Worm (Caenorhabditis elegans): Measurements from ENCODE around the gene C34F11.8.

C34F11.8 gene

DNA sequence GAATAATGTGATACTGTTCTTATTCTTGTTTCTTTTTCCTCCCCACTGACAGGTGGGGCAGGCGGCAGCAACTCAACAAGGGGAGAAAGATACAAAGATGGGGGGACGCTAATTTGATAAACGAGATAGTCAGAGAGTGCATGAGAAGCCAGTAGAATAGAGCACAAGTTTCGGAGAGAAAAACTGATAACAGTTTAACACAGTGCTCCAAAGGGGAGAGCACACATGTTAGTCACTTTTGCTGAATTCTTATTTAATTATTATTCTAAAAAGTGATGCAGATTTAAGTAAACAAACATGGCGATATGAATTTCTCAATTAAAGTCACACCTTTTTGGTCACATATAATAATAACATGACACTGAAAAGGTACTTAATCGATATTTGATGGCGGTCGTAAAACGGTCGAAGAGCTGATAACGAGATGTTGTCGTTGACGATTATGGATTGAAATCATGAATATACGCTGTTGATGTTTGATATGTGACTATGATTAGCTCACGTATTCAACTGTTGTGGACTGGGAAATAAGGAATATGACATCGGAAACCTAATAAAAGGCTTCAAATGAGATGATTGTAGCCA lies 24.7 kb downstream of the C34F11.8 start (continued):
- peak; percentile 43; the same call in 1 of the 2 replicates for TF ChIP-seq pha-4 (GFP tag; IDR thresholded peaks at IDR 0.05)
- TF ChIP-seq pha-4 (tag; optimal IDR thresholded peaks at IDR 0.05) = no peak
- no peak for TF ChIP-seq Y5F2A.4 (GFP tag; optimal IDR thresholded peaks at IDR 0.05)
- peak; percentile 76 for TF ChIP-seq dve-1 (tag; optimal IDR thresholded peaks at IDR 0.05; ENCODE audit: insufficient read depth)
- peak; percentile 79 for TF ChIP-seq nhr-28 (tag; optimal IDR thresholded peaks at IDR 0.05)
- no peak for TF ChIP-seq skn-1 (tag; optimal IDR thresholded peaks at IDR 0.05)
- peak; percentile 57 for TF ChIP-seq nhr-77 (tag; optimal IDR thresholded peaks at IDR 0.05)
- no peak for TF ChIP-seq lin-39 (tag; optimal IDR thresholded peaks at IDR 0.05)
- TF ChIP-seq madf-9 (GFP tag; conservative IDR thresholded peaks at IDR 0.05) = no peak
- no peak for TF ChIP-seq Y75B8A.6 (GFP tag; IDR thresholded peaks at IDR 0.05)
- no peak for TF ChIP-seq D1046.2 (GFP tag; IDR thresholded peaks at IDR 0.05)
- no peak for TF ChIP-seq ztf-7 (tag; optimal IDR thresholded peaks at IDR 0.05)
- TF ChIP-seq aly-2 (tag; optimal IDR thresholded peaks at IDR 0.05) = no peak
- no peak for TF ChIP-seq daf-19 (GFP tag; conservative IDR thresholded peaks at IDR 0.05)
- TF ChIP-seq mes-2 (tag; optimal IDR thresholded peaks at IDR 0.05; ENCODE audit: poor library complexity, severe bottlenecking) = peak; percentile 14

DNA sequence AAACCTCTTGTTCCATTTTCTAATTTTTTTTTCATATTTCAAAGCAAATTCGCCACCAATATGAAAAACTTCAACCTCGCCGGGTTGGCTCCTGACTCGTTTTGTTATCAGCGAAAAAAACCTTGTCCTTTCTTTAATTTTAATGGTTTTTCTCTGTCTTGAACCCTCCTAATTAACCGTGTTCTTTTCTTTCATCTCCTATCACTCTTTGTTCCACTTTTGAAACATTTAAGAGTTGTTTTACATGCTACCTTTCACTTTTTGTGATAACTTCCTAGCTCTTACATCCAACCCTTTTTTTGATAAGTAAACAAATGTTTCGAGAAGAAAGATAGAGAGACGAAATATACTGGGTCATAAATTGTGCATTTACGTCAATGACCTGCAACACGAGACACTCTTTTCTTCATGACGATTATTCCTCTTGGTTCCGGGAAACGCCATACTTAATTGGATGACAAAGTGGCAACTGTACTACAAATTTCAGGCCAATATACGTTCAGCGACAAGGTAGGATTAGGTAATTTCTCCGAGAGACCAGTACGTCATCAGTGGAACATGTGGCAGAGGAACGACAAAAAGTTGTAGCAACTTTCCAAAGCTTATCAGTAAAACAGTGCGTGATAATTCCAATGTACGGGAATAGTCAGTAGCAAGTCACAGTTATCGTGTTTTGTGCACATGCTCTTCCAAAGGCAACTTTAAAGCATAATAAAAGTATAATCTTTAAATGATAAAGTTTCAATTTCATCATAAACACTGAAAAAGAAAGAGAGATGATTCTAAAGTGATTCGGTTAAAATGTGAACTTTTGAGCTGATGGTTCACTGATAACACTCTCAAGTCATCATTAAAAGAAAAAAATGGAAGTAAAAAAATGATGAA lies 25.9 kb downstream of the C34F11.8 start:
- TF ChIP-seq nhr-77 (tag; optimal IDR thresholded peaks at IDR 0.05) (peak; percentile 17), mes-2 (tag; optimal IDR thresholded peaks at IDR 0.05; ENCODE audit: poor library complexity, severe bottlenecking) (peak; percentile 20), nhr-76 (tag; optimal IDR thresholded peaks at IDR 0.05) (no peak), aly-2 (tag; optimal IDR thresholded peaks at IDR 0.05) (no peak), php-3 (GFP tag; IDR thresholded peaks at IDR 0.05) (peak; percentile 92), duxl-1 (tag; optimal IDR thresholded peaks at IDR 0.05; ENCODE audit: poor library complexity) (peak; percentile 5), dmd-6 (GFP tag; IDR thresholded peaks at IDR 0.05) (peak; percentile 71), dve-1 (tag; optimal IDR thresholded peaks at IDR 0.05; ENCODE audit: insufficient read depth) (peak; percentile 82), lin-15B (tag; optimal IDR thresholded peaks at IDR 0.05) (no peak), T20F7.1 (GFP tag; optimal IDR thresholded peaks at IDR 0.05) (peak; percentile 5), mxl-3 (GFP tag; optimal IDR thresholded peaks at IDR 0.05) (peak; percentile 29), pha-4 (GFP tag; IDR thresholded peaks at IDR 0.05) (0 out of 2 replicates have a peak, but pooled peaks have one; percentile 28), pha-4 (tag; optimal IDR thresholded peaks at IDR 0.05) (no peak), tra-1 (GFP tag; IDR thresholded peaks at IDR 0.05) (peak; percentile 79), lin-13 (GFP tag; optimal IDR thresholded peaks at IDR 0.05) (no peak), lin-1 (GFP tag; IDR thresholded peaks at IDR 0.05) (no peak), hif-1 (tag; optimal IDR thresholded peaks at IDR 0.05) (peak in 1 of 2 experiments; percentile 10), nhr-102 (tag; optimal IDR thresholded peaks at IDR 0.05) (peak; percentile 51), mdt-29 (GFP tag; IDR thresholded peaks at IDR 0.05) (no peak), nhr-42 (GFP tag; IDR thresholded peaks at IDR 0.05) (no peak), daf-16 (GFP tag; optimal IDR thresholded peaks at IDR 0.05) (no peak), daf-16 (tag; optimal IDR thresholded peaks at IDR 0.05) (peak; percentile 77), nhr-28 (tag; optimal IDR thresholded peaks at IDR 0.05) (peak; percentile 51), ama-1 (optimal IDR thresholded peaks at IDR 0.05) (no peak), hlh-11 (tag; optimal IDR thresholded peaks at IDR 0.05) (peak; percentile 64), ceh-28 (tag; optimal IDR thresholded peaks at IDR 0.05) (no peak), mdl-1 (tag; optimal IDR thresholded peaks at IDR 0.05) (peak in 1 of 2 experiments; percentile 18), pqm-1 (tag; optimal IDR thresholded peaks at IDR 0.05) (peak; percentile 86), cey-2 (tag; optimal IDR thresholded peaks at IDR 0.05; ENCODE audit: borderline replicate concordance, insufficient read depth) (peak; percentile 5), nhr-6 (tag; optimal IDR thresholded peaks at IDR 0.05) (no peak), nhr-48 (tag; optimal IDR thresholded peaks at IDR 0.05) (peak; percentile 56)
